Worm (Caenorhabditis elegans): Measurements from ENCODE around the gene gcy-6.

DNA sequence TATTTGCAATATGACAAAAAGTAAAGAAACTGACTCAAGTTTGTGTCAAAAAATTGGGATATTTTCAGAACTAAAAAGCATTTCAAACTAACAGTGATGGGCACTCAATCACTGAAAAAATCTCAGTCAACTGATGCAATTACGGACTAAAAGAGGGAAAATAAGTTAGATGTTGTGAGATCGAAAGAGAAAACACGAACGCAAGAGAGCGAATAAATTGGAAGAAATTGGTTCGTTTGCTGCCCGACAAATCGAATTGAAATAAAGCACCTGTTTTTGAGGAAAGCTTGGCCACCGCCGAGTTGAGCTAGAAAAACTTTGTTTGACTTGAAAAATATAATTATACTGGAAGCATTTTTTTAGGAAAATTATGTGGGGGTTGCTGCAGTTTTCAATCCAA lies 47.8 kb downstream of the gcy-6 start:
- TF ChIP-seq rnt-1 (tag; optimal IDR thresholded peaks at IDR 0.05) (no peak), pha-4 (tag; optimal IDR thresholded peaks at IDR 0.05) (no peak), ceh-2 (tag; optimal IDR thresholded peaks at IDR 0.05) (no peak), nhr-11 (tag; optimal IDR thresholded peaks at IDR 0.05) (no peak), ets-4 (tag; optimal IDR thresholded peaks at IDR 0.05) (no peak)

Data from whole organism, late embryonic.